Fruit fly (Drosophila melanogaster): ENCODE data around the gene Rala.

Gene Rala

DNA sequence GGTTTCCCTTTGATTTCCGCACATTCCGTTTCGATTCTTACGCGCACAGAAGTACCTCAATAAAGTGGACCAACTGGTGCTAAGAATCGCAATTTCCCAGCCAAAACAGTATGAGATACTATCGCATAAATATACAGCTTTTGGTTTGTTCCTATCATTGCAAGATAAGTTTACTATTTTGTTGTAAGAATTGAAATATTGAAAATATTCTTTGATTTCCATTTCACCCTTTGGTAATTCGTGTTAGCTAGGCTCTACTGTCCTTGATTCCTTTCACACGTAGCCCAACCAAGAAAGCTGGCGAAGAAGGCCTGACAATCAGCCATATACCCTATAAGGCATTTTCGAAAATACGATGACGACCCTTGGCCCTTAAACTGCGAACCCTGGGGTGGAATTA lies 28.8 kb downstream of the Rala start (continued):
- TF ChIP-seq CG34422 (GFP tag; IDR thresholded peaks at IDR 0.05): peak; percentile 57; the same call in 2 of the 3 replicates
- peak; percentile 2 for TF ChIP-seq Abd-B (GFP tag; optimal IDR thresholded peaks at IDR 0.05)
- TF ChIP-seq Bdp1 (GFP tag; optimal IDR thresholded peaks at IDR 0.05): no peak
- no peak for TF ChIP-seq CG1529 (GFP tag; optimal IDR thresholded peaks at IDR 0.05)
- no peak for TF ChIP-seq CG3995 (GFP tag; optimal IDR thresholded peaks at IDR 0.05)
- TF ChIP-seq pb (GFP tag; optimal IDR thresholded peaks at IDR 0.05): no peak
- peak; percentile 46 for TF ChIP-seq CG2120 (GFP tag; optimal IDR thresholded peaks at IDR 0.05)
- TF ChIP-seq CG5180 (GFP tag; optimal IDR thresholded peaks at IDR 0.05): peak; percentile 9
- no peak for TF ChIP-seq Drgx (GFP tag; IDR thresholded peaks at IDR 0.05)
- TF ChIP-seq CG10366 (GFP tag; IDR thresholded peaks at IDR 0.05): peak; percentile 34; the same call in 1 of the 2 replicates
- no peak for TF ChIP-seq CG13287 (GFP tag; IDR thresholded peaks at IDR 0.05; ENCODE audit: partially characterized antibody)
- TF ChIP-seq Hmr (GFP tag; optimal IDR thresholded peaks at IDR 0.05): peak; percentile 30
- no peak for TF ChIP-seq Oaz (GFP tag; IDR thresholded peaks at IDR 0.05)
- TF ChIP-seq psq (GFP tag; optimal IDR thresholded peaks at IDR 0.05): no peak
- no peak for TF ChIP-seq CrebB (tag; optimal IDR thresholded peaks at IDR 0.05)
- TF ChIP-seq vnd (GFP tag; IDR thresholded peaks at IDR 0.05; ENCODE audit: partially characterized antibody): no peak
- no peak for TF ChIP-seq CG10209 (GFP tag; optimal IDR thresholded peaks at IDR 0.05)
- TF ChIP-seq cato (GFP tag; optimal IDR thresholded peaks at IDR 0.05; ENCODE audit: borderline replicate concordance): no peak
- no peak for TF ChIP-seq disco-r (GFP tag; optimal IDR thresholded peaks at IDR 0.05)
- TF ChIP-seq CG16815 (GFP tag; optimal IDR thresholded peaks at IDR 0.05): peak; percentile 42
- TF ChIP-seq Fer3 (tag; optimal IDR thresholded peaks at IDR 0.05): peak; percentile 24
- TF ChIP-seq CG12071 (GFP tag; optimal IDR thresholded peaks at IDR 0.05): peak; percentile 38
- no peak for TF ChIP-seq CG8359 (GFP tag; optimal IDR thresholded peaks at IDR 0.05; ENCODE audit: borderline replicate concordance)
- no peak for TF ChIP-seq CG14667 (GFP tag; IDR thresholded peaks at IDR 0.05)
- peak; percentile 70 for TF ChIP-seq CG2678 (tag; optimal IDR thresholded peaks at IDR 0.05)
- TF ChIP-seq Ssrp (tag; optimal IDR thresholded peaks at IDR 0.05): peak; percentile 38
- no peak for TF ChIP-seq tna (GFP tag; IDR thresholded peaks at IDR 0.05; ENCODE audit: partially characterized antibody)
- peak; percentile 49 for TF ChIP-seq Rx (GFP tag; IDR thresholded peaks at IDR 0.05)
- TF ChIP-seq Oli (tag; optimal IDR thresholded peaks at IDR 0.05): peak; percentile 52
- 0 out of 2 replicates have a peak, but pooled peaks have one; percentile 32 for TF ChIP-seq E2f1 (GFP tag; IDR thresholded peaks at IDR 0.05)
- TF ChIP-seq Awh (GFP tag; IDR thresholded peaks at IDR 0.05): no peak
- peak; percentile 41 for TF ChIP-seq CG12219 (GFP tag; optimal IDR thresholded peaks at IDR 0.05)
- no peak for TF ChIP-seq bowl (GFP tag; IDR thresholded peaks at IDR 0.05)
- TF ChIP-seq CG6689 (GFP tag; IDR thresholded peaks at IDR 0.05): peak; percentile 37; the same call in 1 of the 2 replicates
- 0 out of 2 replicates have a peak, but pooled peaks have one; percentile 18 for TF ChIP-seq CG11696 (GFP tag; IDR thresholded peaks at IDR 0.05)
- TF ChIP-seq wdn (GFP tag; IDR thresholded peaks at IDR 0.05): no peak
- no peak for TF ChIP-seq Six4 (GFP tag; optimal IDR thresholded peaks at IDR 0.05)
- TF ChIP-seq mld (GFP tag; IDR thresholded peaks at IDR 0.05; ENCODE audit: partially characterized antibody): no peak
- no peak for TF ChIP-seq trh (GFP tag; optimal IDR thresholded peaks at IDR 0.05)
- peak; percentile 40 for TF ChIP-seq PHDP (tag; optimal IDR thresholded peaks at IDR 0.05)
- peak; percentile 54 for TF ChIP-seq unpg (GFP tag; optimal IDR thresholded peaks at IDR 0.05)
- no peak for TF ChIP-seq Mad (GFP tag; optimal IDR thresholded peaks at IDR 0.05)
- no peak for TF ChIP-seq HLH4C (GFP tag; IDR thresholded peaks at IDR 0.05; ENCODE audit: partially characterized antibody)
- no peak for TF ChIP-seq CG2116 (GFP tag; optimal IDR thresholded peaks at IDR 0.05)
- no peak for TF ChIP-seq ap (GFP tag; IDR thresholded peaks at IDR 0.05)
- TF ChIP-seq CG6254 (GFP tag; optimal IDR thresholded peaks at IDR 0.05): no peak
- no peak for TF ChIP-seq CG34376 (GFP tag; optimal IDR thresholded peaks at IDR 0.05)
- peak; percentile 54 for TF ChIP-seq gsb-n (tag; optimal IDR thresholded peaks at IDR 0.05)
- peak; percentile 18 for TF ChIP-seq trem (tag; optimal IDR thresholded peaks at IDR 0.05)
- peak; percentile 68 for TF ChIP-seq CG11504 (tag; optimal IDR thresholded peaks at IDR 0.05)
